Worm (Caenorhabditis elegans): Measurements from ENCODE around the gene srh-138.

ce11 chrV:16508667-16509066, 37.9 kb upstream of the srh-138 start, which contains the start of gene srr-3:
- no peak for TF ChIP-seq ces-1 (GFP tag; optimal IDR thresholded peaks at IDR 0.05)
- no peak for TF ChIP-seq fkh-10 (GFP tag; optimal IDR thresholded peaks at IDR 0.05)
- no peak for TF ChIP-seq C04F5.9 (tag; optimal IDR thresholded peaks at IDR 0.05)
- no peak for TF ChIP-seq pag-3 (tag; optimal IDR thresholded peaks at IDR 0.05; ENCODE audit: borderline replicate concordance, insufficient read depth)
- no peak for TF ChIP-seq elt-2 (tag; optimal IDR thresholded peaks at IDR 0.05)
- TF ChIP-seq egl-27 (tag; optimal IDR thresholded peaks at IDR 0.05) = no peak
- TF ChIP-seq lin-14 (GFP tag; optimal IDR thresholded peaks at IDR 0.05) = no peak
- TF ChIP-seq skn-1 (tag; optimal IDR thresholded peaks at IDR 0.05) = no peak
- TF ChIP-seq sox-4 (tag; optimal IDR thresholded peaks at IDR 0.05) = no peak
- TF ChIP-seq fos-1 (tag; optimal IDR thresholded peaks at IDR 0.05) = no peak
- TF ChIP-seq tlp-1 (tag; optimal IDR thresholded peaks at IDR 0.05) = no peak
